Worm (Caenorhabditis elegans): ENCODE measurements around the gene sri-65.

sri-65 gene

ce11 chrV:16350775-16351378 is 37.3 kb downstream of the sri-65 start (continued):
- TF ChIP-seq Y56A3A.18 (GFP tag; IDR thresholded peaks at IDR 0.05) (0 out of 2 replicates have a peak, but pooled peaks have one; percentile 45), athp-1 (tag; optimal IDR thresholded peaks at IDR 0.05) (no peak), C06A6.2 (GFP tag; conservative IDR thresholded peaks at IDR 0.05) (no peak), T26A5.8 (tag; optimal IDR thresholded peaks at IDR 0.05) (no peak), B0019.2 (GFP tag; conservative IDR thresholded peaks at IDR 0.05) (no peak), Y53F4B.3 (GFP tag; IDR thresholded peaks at IDR 0.05) (no peak), nfyb-1 (GFP tag; IDR thresholded peaks at IDR 0.05) (peak; percentile 61; the same call in 1 of the 2 replicates), tbx-9 (tag; optimal IDR thresholded peaks at IDR 0.05; ENCODE audit: borderline replicate concordance) (no peak), bed-2 (GFP tag; IDR thresholded peaks at IDR 0.05) (no peak), nhr-80 (tag; optimal IDR thresholded peaks at IDR 0.05) (peak; percentile 89), egl-18 (GFP tag; IDR thresholded peaks at IDR 0.05) (no peak), fkh-3 (tag; optimal IDR thresholded peaks at IDR 0.05) (no peak), tlf-1 (GFP tag; optimal IDR thresholded peaks at IDR 0.05) (no peak), ztf-25 (GFP tag; IDR thresholded peaks at IDR 0.05) (no peak), zim-3 (tag; optimal IDR thresholded peaks at IDR 0.05) (no peak), attf-5 (GFP tag; optimal IDR thresholded peaks at IDR 0.05) (peak; percentile 55), aptf-3 (GFP tag; IDR thresholded peaks at IDR 0.05) (no peak), ztf-22 (GFP tag; optimal IDR thresholded peaks at IDR 0.05) (no peak), sdz-38 (tag; optimal IDR thresholded peaks at IDR 0.05) (no peak), hrde-1 (tag; optimal IDR thresholded peaks at IDR 0.05; ENCODE audit: borderline replicate concordance) (no peak), let-607 (tag; optimal IDR thresholded peaks at IDR 0.05) (no peak), bed-1 (GFP tag; IDR thresholded peaks at IDR 0.05) (no peak), aptf-2 (GFP tag; conservative IDR thresholded peaks at IDR 0.05) (no peak), mcd-1 (GFP tag; IDR thresholded peaks at IDR 0.05) (peak; percentile 48), madf-8 (GFP tag; conservative IDR thresholded peaks at IDR 0.05) (no peak), B0035.1 (tag; optimal IDR thresholded peaks at IDR 0.05) (no peak), lag-1 (GFP tag; IDR thresholded peaks at IDR 0.05) (no peak), unc-130 (GFP tag; optimal IDR thresholded peaks at IDR 0.05) (no peak), madf-6 (GFP tag; IDR thresholded peaks at IDR 0.05) (no peak), atf-7 (tag; optimal IDR thresholded peaks at IDR 0.05) (no peak), lsy-27 (tag; optimal IDR thresholded peaks at IDR 0.05; ENCODE audit: borderline replicate concordance, insufficient read depth) (no peak), hmg-20 (GFP tag; IDR thresholded peaks at IDR 0.05) (no peak), ceh-100 (GFP tag; IDR thresholded peaks at IDR 0.05) (no peak), madf-10 (tag; optimal IDR thresholded peaks at IDR 0.05) (no peak), T07F8.4 (tag; optimal IDR thresholded peaks at IDR 0.05) (no peak), unc-62 (GFP tag; optimal IDR thresholded peaks at IDR 0.05) (no peak), ztf-26 (tag; optimal IDR thresholded peaks at IDR 0.05) (no peak), snpc-1.3 (tag; optimal IDR thresholded peaks at IDR 0.05; ENCODE audit: insufficient read depth) (no peak), hlh-12 (tag; optimal IDR thresholded peaks at IDR 0.05) (no peak), Y53G8AR.9 (GFP tag; conservative IDR thresholded peaks at IDR 0.05) (no peak), nhr-27 (tag; optimal IDR thresholded peaks at IDR 0.05) (no peak), efl-1 (GFP tag; optimal IDR thresholded peaks at IDR 0.05) (no peak), F57C9.4 (tag; optimal IDR thresholded peaks at IDR 0.05) (no peak), hmg-1.2 (GFP tag; IDR thresholded peaks at IDR 0.05) (peak; percentile 77), attf-6 (GFP tag; IDR thresholded peaks at IDR 0.05) (no peak), nhr-179 (tag; optimal IDR thresholded peaks at IDR 0.05) (no peak), F39B2.1 (GFP tag; IDR thresholded peaks at IDR 0.05) (no peak), akir-1 (GFP tag; optimal IDR thresholded peaks at IDR 0.05) (no peak), ceh-79 (tag; optimal IDR thresholded peaks at IDR 0.05) (no peak)
